Worm (Caenorhabditis elegans) whole organism, mixed stage, embryonic: Measurements from ENCODE around the gene trxr-2.
A peak's percentile ranks its signal among the peaks of the same experiment; 100 is the strongest.

Experiments
- M03D4.4 ChIP-seq: sonication (generic microtip); optimal IDR thresholded peaks from 2 replicates; lab custom pipeline; 2017; ENCODE audit warnings: mild to moderate bottlenecking, missing genetic modification characterization, missing compliant biosample characterization
- bed-3 ChIP-seq: fragments of 200-800 bp; sonication (Bioruptor generic); optimal IDR thresholded peaks from 3 replicates; lab custom pipeline; 2018; ENCODE audit warnings: mild to moderate bottlenecking, missing genetic modification characterization, moderate library complexity, missing compliant biosample characterization
- blmp-1 ChIP-seq: fragments of 150-350 bp; optimal IDR thresholded peaks from 2 replicates; lab custom pipeline; 2014; ENCODE audit warnings: missing biosample characterization, missing genetic modification characterization
- ceh-39 ChIP-seq: fragments of 150-350 bp; optimal IDR thresholded peaks from 2 replicates; lab custom pipeline; 2014; ENCODE audit warnings: missing biosample characterization, missing genetic modification characterization
- ceh-43 ChIP-seq: fragments of 200-800 bp; sonication (Bioruptor generic); optimal IDR thresholded peaks from 2 replicates; lab custom pipeline; 2018; ENCODE audit warnings: mild to moderate bottlenecking, missing genetic modification characterization, moderate library complexity, missing compliant biosample characterization
- ceh-83 ChIP-seq: fragments of 200-800 bp; sonication (Bioruptor generic); optimal IDR thresholded peaks from 2 replicates; lab custom pipeline; 2018; ENCODE audit warnings: mild to moderate bottlenecking, missing genetic modification characterization, missing compliant biosample characterization
- ces-1 ChIP-seq: fragments of 150-350 bp; optimal IDR thresholded peaks from 2 replicates; lab custom pipeline; 2014; ENCODE audit warnings: missing biosample characterization, missing genetic modification reagents, missing genetic modification characterization
- cnd-1 ChIP-seq: fragments of 200-800 bp; sonication (Bioruptor generic); optimal IDR thresholded peaks from 2 replicates; lab custom pipeline; 2018; ENCODE audit warnings: mild to moderate bottlenecking, missing genetic modification characterization, missing compliant biosample characterization
- drap-1 ChIP-seq: fragments of 200-800 bp; sonication (Bioruptor generic); optimal IDR thresholded peaks from 3 replicates; lab custom pipeline; 2018; ENCODE audit warnings: mild to moderate bottlenecking, missing genetic modification characterization, missing compliant biosample characterization
- elt-1 ChIP-seq: sonication (generic microtip); optimal IDR thresholded peaks from 2 replicates; lab custom pipeline; 2017; ENCODE audit warnings: missing genetic modification characterization, mild to moderate bottlenecking, missing compliant biosample characterization, antibody characterized with exemption, moderate library complexity, borderline replicate concordance; ENCODE audit not compliant: insufficient read depth
- elt-3 ChIP-seq: fragments of 150-350 bp; optimal IDR thresholded peaks from 2 replicates; lab custom pipeline; 2014; ENCODE audit warnings: missing biosample characterization, missing genetic modification characterization
- flh-1 ChIP-seq: fragments of 200-800 bp; sonication (Bioruptor generic); optimal IDR thresholded peaks from 2 replicates; lab custom pipeline; 2018; ENCODE audit warnings: mild to moderate bottlenecking, missing genetic modification characterization, moderate library complexity, missing compliant biosample characterization
- ham-2 ChIP-seq: fragments of 200-800 bp; sonication (Bioruptor generic); optimal IDR thresholded peaks from 2 replicates; lab custom pipeline; 2018; ENCODE audit warnings: mild to moderate bottlenecking, missing genetic modification characterization, missing compliant biosample characterization
- hlh-1 ChIP-seq: fragments of 150-350 bp; optimal IDR thresholded peaks from 2 replicates; lab custom pipeline; 2014; ENCODE audit warnings: missing biosample characterization, missing genetic modification reagents, missing genetic modification characterization
- lin-13 ChIP-seq: fragments of 150-350 bp; optimal IDR thresholded peaks from 2 replicates; lab custom pipeline; 2014; ENCODE audit warnings: missing biosample characterization, missing genetic modification characterization
- lin-32 ChIP-seq: fragments of 200-800 bp; sonication (Bioruptor generic); optimal IDR thresholded peaks from 2 replicates; lab custom pipeline; 2018; ENCODE audit warnings: mild to moderate bottlenecking, missing genetic modification characterization, missing compliant biosample characterization
- lsy-2 ChIP-seq: fragments of 150-350 bp; optimal IDR thresholded peaks from 2 replicates; lab custom pipeline; 2014; ENCODE audit warnings: missing biosample characterization, missing genetic modification characterization
- mab-5 ChIP-seq: fragments of 150-350 bp; optimal IDR thresholded peaks from 2 replicates; lab custom pipeline; 2014; ENCODE audit warnings: missing biosample characterization, missing genetic modification characterization
- mep-1 ChIP-seq: fragments of 150-350 bp; optimal IDR thresholded peaks from 2 replicates; lab custom pipeline; 2017; ENCODE audit warnings: missing biosample characterization, missing genetic modification reagents, missing genetic modification characterization, inconsistent platforms
- mls-2 ChIP-seq: sonication (generic microtip); optimal IDR thresholded peaks from 2 replicates; lab custom pipeline; 2016; ENCODE audit warnings: mild to moderate bottlenecking, missing genetic modification characterization, moderate library complexity, missing compliant biosample characterization
- nhr-12 ChIP-seq: fragments of 150-350 bp; optimal IDR thresholded peaks from 2 replicates; lab custom pipeline; 2014; ENCODE audit warnings: missing biosample characterization, missing genetic modification characterization
- nhr-2 ChIP-seq: fragments of 150-350 bp; optimal IDR thresholded peaks from 2 replicates; lab custom pipeline; 2014; ENCODE audit warnings: missing biosample characterization, missing genetic modification characterization
- nhr-237 ChIP-seq: fragments of 150-350 bp; optimal IDR thresholded peaks from 2 replicates; lab custom pipeline; 2014; ENCODE audit warnings: missing biosample characterization, missing genetic modification characterization
- nhr-76 ChIP-seq: sonication (generic microtip); optimal IDR thresholded peaks from 2 replicates; lab custom pipeline; 2017; ENCODE audit warnings: missing biosample characterization, missing genetic modification characterization
- pha-4 ChIP-seq: fragments of 150-350 bp; optimal IDR thresholded peaks from 2 replicates; lab custom pipeline; 2018; ENCODE audit warnings: missing biosample characterization, missing genetic modification reagents, missing genetic modification characterization
- sem-2 ChIP-seq: fragments of 200-800 bp; sonication (Bioruptor generic); optimal IDR thresholded peaks from 2 replicates; lab custom pipeline; 2018; ENCODE audit warnings: mild to moderate bottlenecking, missing genetic modification characterization, missing compliant biosample characterization
- snpc-4 ChIP-seq: fragments of 150-350 bp; optimal IDR thresholded peaks from 2 replicates; lab custom pipeline; 2014; ENCODE audit warnings: missing biosample characterization, missing genetic modification characterization
- sptf-1 ChIP-seq: sonication (generic microtip); optimal IDR thresholded peaks from 2 replicates; lab custom pipeline; 2017; ENCODE audit warnings: mild to moderate bottlenecking, missing genetic modification characterization, moderate library complexity, missing compliant biosample characterization
- tbx-8 ChIP-seq: fragments of 200-800 bp; sonication (Bioruptor generic); optimal IDR thresholded peaks from 2 replicates; lab custom pipeline; 2018; ENCODE audit warnings: mild to moderate bottlenecking, missing genetic modification characterization, moderate library complexity, missing compliant biosample characterization
- unc-120 ChIP-seq: sonication (generic microtip); optimal IDR thresholded peaks from 2 replicates; lab custom pipeline; 2017; ENCODE audit warnings: missing genetic modification characterization, missing compliant biosample characterization; ENCODE audit not compliant: poor library complexity, severe bottlenecking
- unc-39 ChIP-seq: fragments of 150-350 bp; optimal IDR thresholded peaks from 2 replicates; lab custom pipeline; 2014; ENCODE audit warnings: missing biosample characterization, missing genetic modification characterization
- unc-62 ChIP-seq: fragments of 150-350 bp; optimal IDR thresholded peaks from 2 replicates; lab custom pipeline; 2014; ENCODE audit warnings: missing biosample characterization, missing genetic modification reagents, missing genetic modification characterization
- zip-8 ChIP-seq: fragments of 150-350 bp; optimal IDR thresholded peaks from 2 replicates; lab custom pipeline; 2014; ENCODE audit warnings: missing biosample characterization, missing genetic modification characterization
- ztf-11 ChIP-seq: fragments of 150-350 bp; optimal IDR thresholded peaks from 2 replicates; lab custom pipeline; 2014; ENCODE audit warnings: missing biosample characterization, missing genetic modification characterization

Gene trxr-2

ce11 chrIII:8889931-8890330 is 23.6 kb upstream of the trxr-2 start, which contains the start of gene lnkn-1:
Gene lnkn-1, plus strand, starts transcription at chrIII:8890231.
- TF ChIP-seq lsy-2 (tag; lab: Kevin White, UChicago) (no peak), flh-1 (GFP tag; lab: Kevin White, UChicago) (no peak)

DNA sequence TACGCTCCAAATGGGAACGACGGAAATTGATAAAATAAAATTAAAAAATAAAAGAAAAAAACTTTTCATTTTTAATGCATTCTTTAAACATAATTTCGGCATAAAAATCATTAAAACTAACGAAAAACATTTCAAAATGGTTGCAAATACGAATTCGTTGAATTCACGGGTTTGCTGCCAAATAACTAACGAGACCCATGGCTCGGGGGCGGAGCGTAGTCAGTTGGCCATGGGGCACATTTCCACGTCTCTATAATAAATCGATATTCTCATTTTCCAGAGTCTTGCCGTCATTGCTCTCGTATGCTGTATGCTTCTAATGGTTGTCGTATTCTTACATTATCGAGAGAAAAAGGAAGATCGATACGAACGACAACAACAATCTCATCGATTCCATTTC is 20.1 kb upstream of the trxr-2 start, which contains the start of gene ZK637.4:
Gene ZK637.4 (plus strand): TSS at position 301 of the 400 bp plus-strand sequence.
- TF ChIP-seq mep-1 (tag; lab: Kevin White, UChicago) (no peak), lin-32 (no peak)
- TF ChIP-seq, all 35 proteins: peak for 0

DNA sequence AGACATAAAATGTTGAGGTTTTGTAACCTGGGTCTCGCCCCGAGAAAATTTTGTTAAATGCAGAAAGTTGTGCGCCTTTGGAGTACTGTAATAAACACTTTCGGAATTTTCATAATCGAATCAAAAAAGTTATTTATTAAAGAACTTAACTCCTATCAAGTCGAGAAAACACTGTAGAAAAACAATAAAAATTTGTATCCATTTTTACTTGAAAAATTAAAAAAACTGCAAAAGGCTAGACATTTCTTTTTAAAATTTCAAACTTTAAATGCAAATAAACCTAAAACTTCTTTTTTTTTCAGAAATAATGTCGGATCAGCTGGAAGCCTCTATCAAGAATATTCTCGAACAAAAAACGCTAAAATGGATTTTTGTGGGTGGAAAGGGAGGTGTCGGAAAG is 18.8 kb upstream of the trxr-2 start, which contains the start of gene asna-1:
Gene asna-1 (plus strand): TSS at position 301 of the 400 bp plus-strand sequence.
- no peak for TF ChIP-seq lin-32
- no peak for TF ChIP-seq M03D4.4 (tag; lab: Kevin White, UChicago)
- no peak for TF ChIP-seq zip-8 (tag; lab: Kevin White, UChicago)
- no peak for TF ChIP-seq mls-2 (tag; lab: Kevin White, UChicago)
- no peak for TF ChIP-seq lin-13 (tag; lab: Kevin White, UChicago)
- TF ChIP-seq, all 35 proteins: peak for 0

ce11 chrIII:8899767-8900166 is 13.8 kb upstream of the trxr-2 start:
- TF ChIP-seq elt-1 (no peak), lsy-2 (tag; lab: Kevin White, UChicago) (peak; percentile 17), mep-1 (tag; lab: Kevin White, UChicago) (peak; percentile 69), ces-1 (GFP tag; lab: Kevin White, UChicago) (peak; percentile 53), mab-5 (tag; lab: Kevin White, UChicago) (no peak)

DNA sequence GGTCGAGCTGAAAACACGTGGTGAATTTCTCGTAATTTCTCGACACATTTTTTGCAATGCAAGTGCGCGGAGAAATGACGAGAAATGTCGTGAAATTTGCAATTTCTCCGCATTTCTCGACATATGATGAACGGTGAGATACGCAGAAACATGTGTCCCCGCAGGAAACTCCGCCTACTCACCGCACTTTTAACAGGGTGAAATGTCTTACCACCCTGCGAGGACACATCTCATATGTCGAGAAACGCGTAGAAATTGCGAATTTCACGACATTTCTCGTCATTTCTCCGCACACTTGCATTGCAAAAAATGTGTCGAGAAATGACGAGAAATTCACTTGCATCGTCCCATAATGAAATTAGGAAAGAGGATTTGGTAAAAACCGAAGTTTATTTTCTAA is 12.5 kb upstream of the trxr-2 start:
- TF ChIP-seq ceh-39 (tag; lab: Kevin White, UChicago) (peak; percentile 0), cnd-1 (tag; lab: Kevin White, UChicago) (peak; percentile 73), lin-13 (tag; lab: Kevin White, UChicago) (peak; percentile 56)

DNA sequence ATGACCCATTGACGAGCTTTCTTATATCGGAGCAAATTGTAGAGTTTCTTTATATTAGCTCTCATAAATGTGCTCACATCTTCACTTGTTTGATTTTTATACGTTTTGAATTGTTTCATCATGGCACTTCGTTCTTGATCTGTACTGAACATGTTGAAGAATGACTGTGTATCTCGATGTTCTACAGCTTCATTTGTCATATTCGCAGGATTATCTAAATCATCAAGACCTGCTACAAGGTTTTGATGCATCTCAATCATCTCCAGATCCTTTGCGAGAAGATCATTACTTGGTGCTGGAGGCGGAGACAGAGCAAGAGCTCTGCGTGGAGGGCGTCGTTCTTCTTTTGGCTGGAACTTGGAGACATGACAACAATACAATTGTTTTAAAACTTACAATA is 10.3 kb upstream of the trxr-2 start:
- TF ChIP-seq drap-1 (no peak), nhr-76 (no peak), pha-4 (tag; lab: Kevin White, UChicago) (no peak), lin-32 (no peak), mab-5 (tag; lab: Kevin White, UChicago) (no peak), blmp-1 (tag; lab: Kevin White, UChicago) (no peak), unc-62 (GFP tag; lab: Kevin White, UChicago) (no peak), nhr-12 (tag; lab: Kevin White, UChicago) (no peak), ceh-83 (GFP tag; lab: Kevin White, UChicago) (no peak), sptf-1 (tag; lab: Kevin White, UChicago) (no peak), elt-1 (no peak), nhr-2 (tag; lab: Kevin White, UChicago) (no peak), ceh-43 (GFP tag; lab: Kevin White, UChicago) (no peak), unc-39 (tag; lab: Kevin White, UChicago) (no peak), snpc-4 (tag; lab: Kevin White, UChicago) (no peak), mls-2 (tag; lab: Kevin White, UChicago) (no peak), lsy-2 (tag; lab: Kevin White, UChicago) (no peak), bed-3 (no peak)

DNA sequence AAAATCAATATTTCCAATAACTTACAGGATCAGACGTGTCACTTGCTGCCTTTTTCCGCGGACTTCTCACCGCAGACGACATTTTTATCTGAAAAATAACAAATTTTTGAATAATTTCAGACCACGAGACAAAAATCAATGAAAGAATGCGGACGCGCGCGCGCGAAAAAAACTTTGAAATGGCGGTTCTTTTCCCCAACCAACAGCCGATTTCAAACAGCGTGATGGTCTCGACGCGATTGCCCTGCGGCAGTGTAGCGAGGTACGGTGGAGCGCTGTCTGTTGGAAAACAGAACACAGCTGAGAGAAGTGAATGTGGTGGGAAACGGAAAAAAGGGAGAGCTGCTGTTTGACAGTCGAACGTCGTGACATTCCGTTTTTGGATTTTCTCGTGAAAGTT is 9.5 kb upstream of the trxr-2 start, which contains the start of gene lin-9:
Gene lin-9 (minus strand): TSS at position 88 of the 400 bp plus-strand sequence.
- peak; percentile 26 for TF ChIP-seq M03D4.4 (tag; lab: Kevin White, UChicago)
- peak; percentile 88 for TF ChIP-seq nhr-237
- no peak for TF ChIP-seq sem-2 (GFP tag; lab: Kevin White, UChicago)
- TF ChIP-seq ces-1 (GFP tag; lab: Kevin White, UChicago): peak; percentile 60
- TF ChIP-seq ceh-43 (GFP tag; lab: Kevin White, UChicago): no peak
- peak; percentile 93 for TF ChIP-seq pha-4 (tag; lab: Kevin White, UChicago)
- peak; percentile 72 for TF ChIP-seq hlh-1 (tag; lab: Kevin White, UChicago)
- TF ChIP-seq mls-2 (tag; lab: Kevin White, UChicago): peak; percentile 14
- peak; percentile 89 for TF ChIP-seq lin-13 (tag; lab: Kevin White, UChicago)
- peak; percentile 77 for TF ChIP-seq ceh-39 (tag; lab: Kevin White, UChicago)
- peak; percentile 67 for TF ChIP-seq drap-1
- TF ChIP-seq cnd-1 (tag; lab: Kevin White, UChicago): peak; percentile 33
- no peak for TF ChIP-seq snpc-4 (tag; lab: Kevin White, UChicago)
- TF ChIP-seq mep-1 (tag; lab: Kevin White, UChicago): peak; percentile 89
- TF ChIP-seq sptf-1 (tag; lab: Kevin White, UChicago): peak; percentile 76
- TF ChIP-seq unc-39 (tag; lab: Kevin White, UChicago): no peak
- TF ChIP-seq unc-120 (tag; lab: Kevin White, UChicago): peak; percentile 24
- peak; percentile 29 for TF ChIP-seq ham-2 (GFP tag; lab: Kevin White, UChicago)
- peak; percentile 61 for TF ChIP-seq unc-62 (GFP tag; lab: Kevin White, UChicago)
- TF ChIP-seq lsy-2 (tag; lab: Kevin White, UChicago): peak; percentile 99
- peak; percentile 62 for TF ChIP-seq elt-3 (tag; lab: Kevin White, UChicago)
- TF ChIP-seq ztf-11 (tag; lab: Kevin White, UChicago): peak; percentile 11
- no peak for TF ChIP-seq tbx-8 (GFP tag; lab: Kevin White, UChicago)
- no peak for TF ChIP-seq zip-8 (tag; lab: Kevin White, UChicago)
- peak; percentile 43 for TF ChIP-seq blmp-1 (tag; lab: Kevin White, UChicago)
